Fruit fly (Drosophila melanogaster) whole organism, embryonic: ENCODE measurements around the gene CG9582.

Experiments
- CG11398 ChIP-seq: fragments of 200-800 bp; sonication (Bioruptor generic); optimal IDR thresholded peaks from 2 replicates; lab custom pipeline; 2016; ENCODE audit warnings: missing biosample characterization, missing genetic modification characterization
- CG11504 ChIP-seq: fragments of 200-800 bp; sonication (Bioruptor generic); optimal IDR thresholded peaks from 3 replicates; lab custom pipeline; 2019; ENCODE audit warnings: missing biosample characterization, mild to moderate bottlenecking, missing genetic modification characterization, moderate library complexity
- CG15479 ChIP-seq: fragments of 200-800 bp; sonication (Bioruptor generic); optimal IDR thresholded peaks from 3 replicates; lab custom pipeline; 2019; ENCODE audit warnings: missing biosample characterization, mild to moderate bottlenecking, missing genetic modification characterization, moderate library complexity
- CG16813 ChIP-seq: fragments of 200-800 bp; sonication (Bioruptor generic); IDR thresholded peaks from 3 replicates; pipeline ENCODE4 v1.3.6; 2022; ENCODE audit warnings: missing biosample characterization, missing genetic modification characterization; ENCODE audit not compliant: partially characterized antibody
- CG16863 ChIP-seq: fragments of 200-800 bp; sonication (Bioruptor generic); optimal IDR thresholded peaks from 3 replicates; lab custom pipeline; 2016; ENCODE audit warnings: missing biosample characterization, missing genetic modification characterization
- CG17361 ChIP-seq: fragments of 200-800 bp; sonication (Bioruptor generic); IDR thresholded peaks from 3 replicates; pipeline ENCODE4 v1.3.6; 2022; ENCODE audit warnings: missing biosample characterization, missing genetic modification characterization
- CG17385 ChIP-seq: fragments of 200-800 bp; sonication (Bioruptor generic); optimal IDR thresholded peaks from 3 replicates; lab custom pipeline; 2018; ENCODE audit warnings: missing biosample characterization, mild to moderate bottlenecking, missing genetic modification characterization
- CG18011 ChIP-seq: fragments of 200-800 bp; sonication (Bioruptor generic); optimal IDR thresholded peaks from 2 replicates; lab custom pipeline; 2017; ENCODE audit warnings: missing biosample characterization, missing genetic modification characterization, mild to moderate bottlenecking, moderate library complexity, missing genotype
- CG18619 ChIP-seq: fragments of 200-800 bp; sonication (Bioruptor generic); optimal IDR thresholded peaks from 3 replicates; lab custom pipeline; 2017; ENCODE audit warnings: missing biosample characterization, mild to moderate bottlenecking, missing genetic modification characterization
- CG2889 ChIP-seq: fragments of 200-800 bp; sonication (Bioruptor generic); IDR thresholded peaks from 3 replicates; pipeline ENCODE4 v1.3.6; 2022; ENCODE audit warnings: missing biosample characterization, missing genetic modification characterization
- CG3163 ChIP-seq: fragments of 200-800 bp; sonication (Bioruptor generic); optimal IDR thresholded peaks from 3 replicates; lab custom pipeline; 2016; ENCODE audit warnings: missing biosample characterization, missing genetic modification characterization
- CG4282 ChIP-seq: fragments of 200-800 bp; sonication (Bioruptor generic); optimal IDR thresholded peaks from 2 replicates; lab custom pipeline; 2016; ENCODE audit warnings: missing biosample characterization, missing genetic modification characterization
- CG4328 ChIP-seq: fragments of 200-800 bp; sonication (Bioruptor generic); optimal IDR thresholded peaks from 3 replicates; lab custom pipeline; 2017; ENCODE audit warnings: missing biosample characterization, missing genetic modification reagents, missing genetic modification characterization
- CG4707 ChIP-seq: fragments of 200-800 bp; sonication (Bioruptor generic); optimal IDR thresholded peaks from 2 replicates; lab custom pipeline; 2018; ENCODE audit warnings: missing biosample characterization, mild to moderate bottlenecking, missing genetic modification characterization, moderate library complexity
- CG6689 ChIP-seq: fragments of 200-800 bp; sonication (Bioruptor generic); IDR thresholded peaks from 2 replicates; pipeline ENCODE4 v1.3.6; 2022; ENCODE audit warnings: missing biosample characterization, missing genetic modification characterization
- CG6813 ChIP-seq: fragments of 200-800 bp; sonication (Bioruptor generic); optimal IDR thresholded peaks from 2 replicates; lab custom pipeline; 2017; ENCODE audit warnings: missing biosample characterization, missing genetic modification characterization, mild to moderate bottlenecking, moderate library complexity, missing genetic modification reagents
- CG8089 ChIP-seq: fragments of 200-800 bp; sonication (Bioruptor generic); optimal IDR thresholded peaks from 3 replicates; lab custom pipeline; 2016; ENCODE audit warnings: missing biosample characterization, missing genetic modification characterization
- Camta ChIP-seq: fragments of 200-800 bp; sonication (Bioruptor generic); optimal IDR thresholded peaks from 2 replicates; lab custom pipeline; 2016; ENCODE audit warnings: missing biosample characterization, missing genetic modification characterization
- Chrac-16 ChIP-seq: fragments of 200-800 bp; sonication (Bioruptor generic); optimal IDR thresholded peaks from 3 replicates; lab custom pipeline; 2016; ENCODE audit warnings: missing biosample characterization, missing genetic modification characterization
- CrebB ChIP-seq: fragments of 200-800 bp; sonication (Bioruptor generic); optimal IDR thresholded peaks from 3 replicates; lab custom pipeline; 2018; ENCODE audit warnings: missing biosample characterization, mild to moderate bottlenecking, missing genetic modification characterization
- E2f2 ChIP-seq: fragments of 200-800 bp; sonication (Bioruptor generic); IDR thresholded peaks from 2 replicates; pipeline ENCODE4 v1.3.6; 2022; ENCODE audit warnings: missing biosample characterization, missing genetic modification characterization
- Eip74EF ChIP-seq, 2 experiments: fragments of 200-800 bp in 1 of 2; fragments of >200 bp in 1 of 2; sonication (Bioruptor generic) in 1 of 2; optimal IDR thresholded peaks; 2 replicates each; lab custom pipeline; 2017 to 2019; ENCODE audit warnings: missing biosample characterization in 2 of 2, missing genetic modification characterization in 2 of 2, mild to moderate bottlenecking in 1 of 2, moderate library complexity in 1 of 2
- Ets97D ChIP-seq: fragments of 200-800 bp; sonication (Bioruptor generic); optimal IDR thresholded peaks from 3 replicates; lab custom pipeline; 2016; ENCODE audit warnings: missing biosample characterization, missing genetic modification characterization
- HHEX ChIP-seq: fragments of 200-800 bp; sonication (Bioruptor generic); optimal IDR thresholded peaks from 3 replicates; lab custom pipeline; 2017; ENCODE audit warnings: missing biosample characterization, mild to moderate bottlenecking, missing genetic modification characterization, missing genetic modification reagents
- Hr3 ChIP-seq: fragments of 200-800 bp; sonication (Bioruptor generic); optimal IDR thresholded peaks from 3 replicates; lab custom pipeline; 2016; ENCODE audit warnings: missing biosample characterization, missing genetic modification characterization
- Hr39 ChIP-seq: fragments of >200 bp; optimal IDR thresholded peaks from 2 replicates; lab custom pipeline; 2017
- Hr78 ChIP-seq, 2 experiments: fragments of 200-800 bp in 1 of 2; fragments of >200 bp in 1 of 2; sonication (Bioruptor generic) in 1 of 2; optimal IDR thresholded peaks; 2 replicates each; lab custom pipeline; 2017 to 2019; ENCODE audit warnings: missing biosample characterization in 2 of 2, missing genetic modification characterization in 2 of 2, mild to moderate bottlenecking in 1 of 2, moderate library complexity in 1 of 2
- PHDP ChIP-seq: fragments of 200-800 bp; sonication (Bioruptor generic); optimal IDR thresholded peaks from 3 replicates; lab custom pipeline; 2018; ENCODE audit warnings: missing biosample characterization, mild to moderate bottlenecking, missing genetic modification characterization, moderate library complexity
- Ptx1 ChIP-seq: fragments of 200-800 bp; sonication (Bioruptor generic); IDR thresholded peaks from 2 replicates; pipeline ENCODE4 v1.3.6; 2022; ENCODE audit warnings: missing biosample characterization, missing genetic modification characterization
- Trl ChIP-seq, 3 experiments: fragments of >200 bp in 2 of 3; fragments of 200-800 bp in 1 of 3; sonication (Bioruptor generic) in 1 of 3; optimal IDR thresholded peaks; 2 replicates in 1 of 3; 3 replicates in 2 of 3; lab custom pipeline; 2016 to 2017; ENCODE audit warnings: missing biosample characterization in 1 of 3, missing genetic modification characterization in 1 of 3
- Xbp1 ChIP-seq: fragments of 200-800 bp; sonication (Bioruptor generic); optimal IDR thresholded peaks from 3 replicates; lab custom pipeline; 2016; ENCODE audit warnings: missing biosample characterization, mild to moderate bottlenecking, missing genetic modification characterization
- amos ChIP-seq: fragments of 200-800 bp; sonication (Bioruptor generic); IDR thresholded peaks from 2 replicates; pipeline ENCODE4 v1.3.6; 2022; ENCODE audit warnings: missing biosample characterization, missing genetic modification characterization; ENCODE audit not compliant: partially characterized antibody
- az2 ChIP-seq: fragments of 200-800 bp; sonication (Bioruptor generic); optimal IDR thresholded peaks from 3 replicates; lab custom pipeline; 2016; ENCODE audit warnings: missing biosample characterization, missing genetic modification characterization
- dpn ChIP-seq, 2 experiments: fragments of 200-800 bp; sonication (Bioruptor generic); optimal IDR thresholded peaks; 3 replicates each; lab custom pipeline; 2016; ENCODE audit warnings: missing biosample characterization in 2 of 2, missing genetic modification characterization in 2 of 2
- fd102C ChIP-seq: fragments of 200-800 bp; sonication (Bioruptor generic); optimal IDR thresholded peaks from 2 replicates; lab custom pipeline; 2018; ENCODE audit warnings: missing biosample characterization, mild to moderate bottlenecking, missing genetic modification characterization, moderate library complexity
- fu2 ChIP-seq: fragments of 200-800 bp; sonication (Bioruptor generic); optimal IDR thresholded peaks from 2 replicates; lab custom pipeline; 2016; ENCODE audit warnings: missing biosample characterization, missing genetic modification characterization
- grau ChIP-seq: fragments of 200-800 bp; optimal IDR thresholded peaks from 3 replicates; lab custom pipeline; 2019; ENCODE audit warnings: missing biosample characterization, mild to moderate bottlenecking, missing genetic modification characterization, moderate library complexity
- jigr1 ChIP-seq: fragments of 200-800 bp; sonication (Bioruptor generic); IDR thresholded peaks from 3 replicates; pipeline ENCODE4 v1.3.6; 2022; ENCODE audit warnings: missing biosample characterization, missing genetic modification characterization
- kay ChIP-seq: fragments of 200-800 bp; sonication (Bioruptor generic); optimal IDR thresholded peaks from 2 replicates; lab custom pipeline; 2016; ENCODE audit warnings: missing biosample characterization, missing genetic modification characterization
- lab ChIP-seq: fragments of 200-800 bp; sonication (Bioruptor generic); optimal IDR thresholded peaks from 3 replicates; lab custom pipeline; 2017; ENCODE audit warnings: missing biosample characterization, missing genetic modification characterization, mild to moderate bottlenecking, moderate library complexity, missing genetic modification reagents
- lmd ChIP-seq: fragments of 200-800 bp; sonication (Bioruptor generic); IDR thresholded peaks from 2 replicates; pipeline ENCODE4 v1.3.6; 2022; ENCODE audit warnings: missing biosample characterization, missing genetic modification characterization
- lola ChIP-seq, 3 experiments: fragments of >200 bp in 2 of 3; fragments of 200-800 bp in 1 of 3; sonication (Bioruptor generic) in 1 of 3; optimal IDR thresholded peaks; 2 replicates each; lab custom pipeline; 2017 to 2019; ENCODE audit warnings: missing biosample characterization in 3 of 3, missing genetic modification characterization in 3 of 3, mild to moderate bottlenecking in 1 of 3, moderate library complexity in 1 of 3
- org-1 ChIP-seq: fragments of 200-800 bp; sonication (Bioruptor generic); optimal IDR thresholded peaks from 2 replicates; lab custom pipeline; 2017; ENCODE audit warnings: missing biosample characterization, missing genetic modification characterization
- ranshi ChIP-seq: fragments of 200-800 bp; sonication (Bioruptor generic); IDR thresholded peaks from 2 replicates; pipeline ENCODE4 v1.3.6; 2022; ENCODE audit warnings: missing biosample characterization, missing genetic modification characterization
- slp2 ChIP-seq: fragments of 200-800 bp; sonication (Bioruptor generic); optimal IDR thresholded peaks from 2 replicates; lab custom pipeline; 2016; ENCODE audit warnings: missing biosample characterization, missing genetic modification characterization
- sna ChIP-seq: fragments of 200-800 bp; sonication (Bioruptor generic); IDR thresholded peaks from 2 replicates; pipeline ENCODE4 v1.3.6; 2022; ENCODE audit warnings: missing biosample characterization, missing genetic modification characterization; ENCODE audit not compliant: partially characterized antibody
- so ChIP-seq: fragments of 200-800 bp; sonication (Bioruptor generic); IDR thresholded peaks from 3 replicates; pipeline ENCODE4 v1.3.6; 2022; ENCODE audit warnings: missing biosample characterization, missing genetic modification characterization
- vvl ChIP-seq: fragments of 200-800 bp; sonication (Bioruptor generic); IDR thresholded peaks from 2 replicates; pipeline ENCODE4 v1.3.6; 2022; ENCODE audit warnings: missing biosample characterization, missing genetic modification characterization

Gene CG9582

dm6 chr2L:8982584-8983302, 48.9 kb downstream of the CG9582 start (continued):
- TF ChIP-seq fd102C (GFP tag; lab: Kevin White, UChicago) (no peak), Trl (optimal IDR thresholded peaks at IDR 0.05; lab: Kevin White, UChicago) (no peak), Trl (GFP tag; optimal IDR thresholded peaks at IDR 0.05; lab: Kevin White, UChicago) (peak; percentile 44), jigr1 (GFP tag; lab: Robert Waterston, UW) (no peak), Hr78 (GFP tag; optimal IDR thresholded peaks at IDR 0.05; lab: Kevin White, UChicago) (peak in 1 of 2 experiments; percentile 67), org-1 (GFP tag; lab: Kevin White, UChicago) (peak; percentile 28), CrebB (tag; lab: Kevin White, UChicago) (no peak), CG3163 (no peak), CG18011 (GFP tag; lab: Kevin White, UChicago) (peak; percentile 2), amos (no peak), CG6813 (GFP tag; lab: Kevin White, UChicago) (peak; percentile 38), grau (tag; lab: Kevin White, UChicago) (peak; percentile 48), Xbp1 (GFP tag; lab: Kevin White, UChicago) (peak; percentile 51), ranshi (GFP tag; lab: Robert Waterston, UW) (0 out of 2 replicates have a peak, but pooled peaks have one; percentile 4), kay (GFP tag; lab: Kevin White, UChicago) (peak; percentile 19), dpn (GFP tag; optimal IDR thresholded peaks at IDR 0.05; lab: Kevin White, UChicago) (peak; percentile 34 to 61), CG4282 (GFP tag; lab: Kevin White, UChicago) (no peak), slp2 (GFP tag; lab: Kevin White, UChicago) (peak; percentile 29), CG11504 (tag; lab: Kevin White, UChicago) (peak; percentile 78), sna (no peak), CG6689 (no peak; the same call in 1 of the 2 replicates), CG17361 (peak; percentile 63; the same call in 2 of the 3 replicates), Eip74EF (GFP tag; optimal IDR thresholded peaks at IDR 0.05; lab: Kevin White, UChicago) (peak in 1 of 2 experiments; percentile 59), so (GFP tag; lab: Robert Waterston, UW) (peak; percentile 70; the same call in 1 of the 3 replicates), E2f2 (GFP tag; lab: Robert Waterston, UW) (peak; percentile 54; the same call in 1 of the 2 replicates), CG4328 (no peak), Hr3 (peak; percentile 43), Camta (GFP tag; lab: Kevin White, UChicago) (no peak), fu2 (no peak), CG17385 (GFP tag; lab: Kevin White, UChicago) (peak; percentile 47), lola (GFP tag; optimal IDR thresholded peaks at IDR 0.05; lab: Kevin White, UChicago) (no peak), az2 (GFP tag; lab: Kevin White, UChicago) (peak; percentile 31), CG2889 (GFP tag; lab: Robert Waterston, UW) (no peak), CG4707 (no peak), lmd (GFP tag; lab: Robert Waterston, UW) (peak; percentile 62; the same call in 1 of the 2 replicates), lab (GFP tag; lab: Kevin White, UChicago) (peak; percentile 74), HHEX (GFP tag; lab: Kevin White, UChicago) (peak; percentile 24), Chrac-16 (GFP tag; lab: Kevin White, UChicago) (peak; percentile 27), PHDP (tag; lab: Kevin White, UChicago) (peak; percentile 62), CG11398 (no peak), vvl (GFP tag; lab: Robert Waterston, UW) (no peak; the same call in 1 of the 2 replicates), CG8089 (GFP tag; lab: Kevin White, UChicago) (peak; percentile 13), Ets97D (GFP tag; lab: Kevin White, UChicago) (no peak), Ptx1 (GFP tag; lab: Robert Waterston, UW) (peak; percentile 62), CG15479 (no peak), CG18619 (GFP tag; lab: Kevin White, UChicago) (peak; percentile 10), Hr39 (lab: Kevin White, UChicago) (no peak), CG16813 (GFP tag; lab: Robert Waterston, UW) (no peak), CG16863 (GFP tag; lab: Kevin White, UChicago) (peak; percentile 27)
